Worm (Caenorhabditis elegans): ENCODE results near the gene swsn-1.

ce11 chrV:20289317-20289716, 40.0 kb upstream of the swsn-1 start, which contains the start of gene mlt-4:
- TF ChIP-seq C34F6.9 (tag; optimal IDR thresholded peaks at IDR 0.05) (no peak), lsy-2 (tag; optimal IDR thresholded peaks at IDR 0.05) (no peak), unc-62 (GFP tag; optimal IDR thresholded peaks at IDR 0.05) (no peak), ceh-82 (tag; optimal IDR thresholded peaks at IDR 0.05) (no peak), aly-2 (tag; optimal IDR thresholded peaks at IDR 0.05) (no peak), blmp-1 (tag; optimal IDR thresholded peaks at IDR 0.05; ENCODE audit: insufficient read depth) (no peak), ama-1 (optimal IDR thresholded peaks at IDR 0.05) (no peak), nhr-6 (tag; optimal IDR thresholded peaks at IDR 0.05) (no peak), nhr-10 (tag; optimal IDR thresholded peaks at IDR 0.05) (no peak), dmd-4 (tag; optimal IDR thresholded peaks at IDR 0.05) (no peak), sem-4 (tag; optimal IDR thresholded peaks at IDR 0.05) (no peak), snpc-4 (tag; optimal IDR thresholded peaks at IDR 0.05) (no peak), nhr-11 (tag; optimal IDR thresholded peaks at IDR 0.05) (no peak), ztf-1 (GFP tag; conservative IDR thresholded peaks at IDR 0.05) (no peak)

All from whole organism, L2 larva.